Worm (Caenorhabditis elegans) whole organism, L4 larva: ENCODE results near the gene cutl-2.

Experiments
- D1046.2 ChIP-seq: fragments of 200-800 bp; sonication (Bioruptor generic); IDR thresholded peaks from 2 replicates; pipeline ENCODE4 v1.3.6; 2022; ENCODE audit warnings: missing genetic modification characterization, missing compliant biosample characterization
- F10B5.3 ChIP-seq: sonication (generic microtip); optimal IDR thresholded peaks from 2 replicates; lab custom pipeline; 2016; ENCODE audit warnings: mild to moderate bottlenecking, missing genetic modification characterization, missing compliant biosample characterization
- F26F4.8 ChIP-seq: fragments of 200-800 bp; sonication (Bioruptor generic); conservative IDR thresholded peaks from 2 replicates; pipeline ENCODE4 v1.3.6; 2022; ENCODE audit warnings: missing genetic modification characterization, missing compliant biosample characterization
- F44E2.7 ChIP-seq: fragments of 200-800 bp; sonication (Bioruptor generic); IDR thresholded peaks from 2 replicates; pipeline ENCODE4 v2.1.2; 2022; ENCODE audit warnings: missing genetic modification characterization, missing compliant biosample characterization
- F49E8.2 ChIP-seq: sonication (generic microtip); optimal IDR thresholded peaks from 2 replicates; lab custom pipeline; 2016; ENCODE audit warnings: missing compliant biosample characterization, mild to moderate bottlenecking, missing genetic modification characterization, borderline replicate concordance
- T26A8.4 ChIP-seq: fragments of 200-800 bp; sonication (Bioruptor generic); IDR thresholded peaks from 2 replicates; pipeline ENCODE4 v1.3.6; 2022; ENCODE audit warnings: missing genetic modification characterization, missing compliant biosample characterization
- Y105C5A.15 ChIP-seq: fragments of 200-800 bp; sonication (Bioruptor generic); IDR thresholded peaks from 2 replicates; pipeline ENCODE4 v1.3.6; 2022; ENCODE audit warnings: missing genetic modification characterization, missing compliant biosample characterization
- Y48G9A.11 ChIP-seq: fragments of 200-800 bp; sonication (Bioruptor generic); IDR thresholded peaks from 2 replicates; pipeline ENCODE4 v1.3.6; 2022; ENCODE audit warnings: missing genetic modification reagents, missing genetic modification characterization, missing compliant biosample characterization
- ZK337.2 ChIP-seq: fragments of 200-800 bp; sonication (Bioruptor generic); IDR thresholded peaks from 2 replicates; pipeline ENCODE4 v1.3.6; 2022; ENCODE audit warnings: missing genetic modification reagents, missing genetic modification characterization, missing compliant biosample characterization
- aha-1 ChIP-seq: fragments of 150-350 bp; peaks from one replicate; lab custom pipeline; 2014; ENCODE audit warnings: missing biosample characterization, missing genetic modification characterization
- aly-2 ChIP-seq: sonication (generic microtip); optimal IDR thresholded peaks from 2 replicates; lab custom pipeline; 2018; ENCODE audit warnings: missing biosample characterization, missing genetic modification characterization
- attf-4 ChIP-seq: sonication (generic microtip); optimal IDR thresholded peaks from 3 replicates; lab custom pipeline; 2017; ENCODE audit warnings: missing biosample characterization, missing genetic modification characterization
- ceh-20 ChIP-seq: fragments of 200-800 bp; sonication (Bioruptor generic); IDR thresholded peaks from 2 replicates; pipeline ENCODE4 v1.3.6; 2022; ENCODE audit warnings: missing genetic modification reagents, missing genetic modification characterization, missing compliant biosample characterization
- ceh-28 ChIP-seq: fragments of 150-350 bp; optimal IDR thresholded peaks from 2 replicates; lab custom pipeline; 2014; ENCODE audit warnings: missing biosample characterization, missing genetic modification reagents, missing genetic modification characterization
- ceh-62 ChIP-seq: sonication (generic microtip); optimal IDR thresholded peaks from 2 replicates; lab custom pipeline; 2017; ENCODE audit warnings: missing biosample characterization, missing genetic modification characterization
- ces-1 ChIP-seq: fragments of 150-350 bp; sonication (generic microtip); optimal IDR thresholded peaks from 4 replicates; lab custom pipeline; 2014; ENCODE audit warnings: missing biosample characterization, missing genetic modification reagents, missing genetic modification characterization
- cey-2 ChIP-seq: sonication (generic microtip); optimal IDR thresholded peaks from 3 replicates; lab custom pipeline; 2017; ENCODE audit warnings: missing genetic modification characterization, mild to moderate bottlenecking, missing compliant biosample characterization, antibody characterized with exemption, borderline replicate concordance; ENCODE audit not compliant: insufficient read depth
- ctbp-1 ChIP-seq: fragments of 200-800 bp; sonication (Bioruptor generic); IDR thresholded peaks from 2 replicates; pipeline ENCODE4 v1.3.6; 2022; ENCODE audit warnings: missing genetic modification reagents, missing genetic modification characterization, missing compliant biosample characterization
- daf-12 ChIP-seq: fragments of 150-350 bp; optimal IDR thresholded peaks from 2 replicates; lab custom pipeline; 2014; ENCODE audit warnings: missing biosample characterization, missing genetic modification reagents, missing genetic modification characterization
- daf-8 ChIP-seq: fragments of 200-800 bp; sonication (Bioruptor generic); IDR thresholded peaks from 2 replicates; pipeline ENCODE4 v1.3.6; 2022; ENCODE audit warnings: missing genetic modification characterization, missing compliant biosample characterization
- dmd-8 ChIP-seq: fragments of 200-800 bp; sonication (Bioruptor generic); IDR thresholded peaks from 2 replicates; pipeline ENCODE4 v1.3.6; 2022; ENCODE audit warnings: missing genetic modification characterization, missing compliant biosample characterization
- dpl-1 ChIP-seq: fragments of 150-350 bp; optimal IDR thresholded peaks from 2 replicates; lab custom pipeline; 2014; ENCODE audit warnings: missing biosample characterization, missing genetic modification reagents, missing genetic modification characterization
- duxl-1 ChIP-seq: sonication (generic microtip); optimal IDR thresholded peaks from 2 replicates; lab custom pipeline; 2016; ENCODE audit warnings: mild to moderate bottlenecking, missing genetic modification characterization, moderate library complexity, missing compliant biosample characterization; ENCODE audit not compliant: poor library complexity
- egl-27 ChIP-seq: sonication (generic microtip); optimal IDR thresholded peaks from 3 replicates; lab custom pipeline; 2017; ENCODE audit warnings: missing biosample characterization, missing genetic modification reagents, missing genetic modification characterization
- gei-8 ChIP-seq: fragments of 200-800 bp; sonication (Bioruptor generic); optimal IDR thresholded peaks from 2 replicates; lab custom pipeline; 2018; ENCODE audit warnings: mild to moderate bottlenecking, missing genetic modification characterization, missing compliant biosample characterization
- jun-1 ChIP-seq: fragments of 150-350 bp; optimal IDR thresholded peaks from 2 replicates; lab custom pipeline; 2014; ENCODE audit warnings: missing biosample characterization, missing genetic modification reagents, missing genetic modification characterization
- lin-1 ChIP-seq: fragments of 200-800 bp; sonication (Bioruptor generic); IDR thresholded peaks from 2 replicates; pipeline ENCODE4 v1.3.6; 2022; ENCODE audit warnings: missing genetic modification reagents, missing genetic modification characterization, missing compliant biosample characterization
- lin-29 ChIP-seq: fragments of 200-800 bp; sonication (Bioruptor generic); IDR thresholded peaks from 2 replicates; pipeline ENCODE4 v1.3.6; 2022; ENCODE audit warnings: missing genetic modification reagents, missing genetic modification characterization, missing compliant biosample characterization
- lin-39 ChIP-seq: fragments of 150-350 bp; optimal IDR thresholded peaks from 2 replicates; lab custom pipeline; 2014; ENCODE audit warnings: missing biosample characterization, missing genetic modification reagents, missing genetic modification characterization
- lir-3 ChIP-seq: sonication (generic microtip); optimal IDR thresholded peaks from 2 replicates; lab custom pipeline; 2016; ENCODE audit warnings: mild to moderate bottlenecking, missing genetic modification characterization, missing compliant biosample characterization
- madf-5 ChIP-seq, 2 experiments: fragments of 200-800 bp; sonication (Bioruptor generic); IDR thresholded peaks; 2 replicates each; pipeline ENCODE4 v1.3.6; 2022; ENCODE audit warnings: missing compliant biosample characterization in 2 of 2, missing genetic modification characterization in 2 of 2
- madf-9 ChIP-seq: fragments of 200-800 bp; sonication (Bioruptor generic); conservative IDR thresholded peaks from 2 replicates; pipeline ENCODE4 v1.3.6; 2022; ENCODE audit warnings: missing genetic modification reagents, missing genetic modification characterization, missing compliant biosample characterization
- mes-2 ChIP-seq: sonication (generic microtip); optimal IDR thresholded peaks from 2 replicates; lab custom pipeline; 2016; ENCODE audit warnings: missing genotype, mild to moderate bottlenecking, missing genetic modification characterization, missing compliant biosample characterization; ENCODE audit not compliant: poor library complexity, severe bottlenecking
- mxl-2 ChIP-seq: fragments of 200-800 bp; sonication (Bioruptor generic); conservative IDR thresholded peaks from 2 replicates; pipeline ENCODE4 v1.3.6; 2022; ENCODE audit warnings: missing genetic modification reagents, missing genetic modification characterization, missing compliant biosample characterization
- nhr-10 ChIP-seq: fragments of 150-350 bp; optimal IDR thresholded peaks from 2 replicates; lab custom pipeline; 2014; ENCODE audit warnings: missing biosample characterization, missing genetic modification characterization
- nhr-102 ChIP-seq: sonication (generic microtip); optimal IDR thresholded peaks from 2 replicates; lab custom pipeline; 2016; ENCODE audit warnings: mild to moderate bottlenecking, missing genetic modification characterization, moderate library complexity, missing compliant biosample characterization
- nhr-11 ChIP-seq: fragments of 150-350 bp; optimal IDR thresholded peaks from 2 replicates; lab custom pipeline; 2014; ENCODE audit warnings: missing biosample characterization, missing genetic modification characterization
- nhr-111 ChIP-seq: fragments of 200-800 bp; sonication (Bioruptor generic); optimal IDR thresholded peaks from 2 replicates; lab custom pipeline; 2018; ENCODE audit warnings: mild to moderate bottlenecking, missing genetic modification characterization, missing compliant biosample characterization
- nhr-25 ChIP-seq: sonication (generic microtip); optimal IDR thresholded peaks from 2 replicates; lab custom pipeline; 2017; ENCODE audit warnings: missing genetic modification characterization, mild to moderate bottlenecking, missing compliant biosample characterization, antibody characterized with exemption, moderate library complexity, borderline replicate concordance; ENCODE audit not compliant: insufficient read depth
- nhr-41 ChIP-seq: fragments of 200-800 bp; sonication (Bioruptor generic); IDR thresholded peaks from 2 replicates; pipeline ENCODE4 v1.3.6; 2022; ENCODE audit warnings: missing genetic modification reagents, missing genetic modification characterization, missing compliant biosample characterization
- nhr-77 ChIP-seq: fragments of 150-350 bp; optimal IDR thresholded peaks from 2 replicates; lab custom pipeline; 2014; ENCODE audit warnings: missing biosample characterization, missing genetic modification characterization
- saeg-2 ChIP-seq: fragments of 200-800 bp; sonication (Bioruptor generic); IDR thresholded peaks from 2 replicates; pipeline ENCODE4 v1.3.6; 2022; ENCODE audit warnings: missing genetic modification reagents, missing genetic modification characterization, missing compliant biosample characterization
- set-16 ChIP-seq: fragments of 200-800 bp; sonication (Bioruptor generic); IDR thresholded peaks from 2 replicates; pipeline ENCODE4 v1.3.6; 2022; ENCODE audit warnings: missing genetic modification reagents, missing genetic modification characterization, missing compliant biosample characterization
- skn-1 ChIP-seq: fragments of 150-350 bp; optimal IDR thresholded peaks from 2 replicates; lab custom pipeline; 2014; ENCODE audit warnings: missing biosample characterization, missing genetic modification characterization
- spr-1 ChIP-seq: sonication (generic microtip); optimal IDR thresholded peaks from 2 replicates; lab custom pipeline; 2016; ENCODE audit warnings: mild to moderate bottlenecking, missing genetic modification characterization, missing compliant biosample characterization
- spr-3 ChIP-seq: fragments of 200-800 bp; sonication (Bioruptor generic); optimal IDR thresholded peaks from 2 replicates; lab custom pipeline; 2018; ENCODE audit warnings: mild to moderate bottlenecking, missing genetic modification characterization, missing compliant biosample characterization
- tag-97 ChIP-seq: fragments of 200-800 bp; sonication (Bioruptor generic); IDR thresholded peaks from 2 replicates; pipeline ENCODE4 v1.3.6; 2022; ENCODE audit warnings: missing genetic modification characterization, missing compliant biosample characterization
- tra-1 ChIP-seq: fragments of 200-800 bp; sonication (Bioruptor generic); IDR thresholded peaks from 2 replicates; pipeline ENCODE4 v1.3.6; 2022; ENCODE audit warnings: missing genetic modification reagents, missing genetic modification characterization, missing compliant biosample characterization
- unc-130 ChIP-seq: sonication (generic microtip); optimal IDR thresholded peaks from 2 replicates; lab custom pipeline; 2016; ENCODE audit warnings: missing genetic modification reagents, missing genetic modification characterization, missing compliant biosample characterization
- zfp-2 ChIP-seq: sonication (generic microtip); optimal IDR thresholded peaks from 2 replicates; lab custom pipeline; 2016; ENCODE audit warnings: mild to moderate bottlenecking, missing genetic modification characterization, missing compliant biosample characterization
- zfp-3 ChIP-seq: fragments of 200-800 bp; sonication (Bioruptor generic); conservative IDR thresholded peaks from 2 replicates; pipeline ENCODE4 v1.3.6; 2022; ENCODE audit warnings: missing genetic modification reagents, missing genetic modification characterization, missing compliant biosample characterization
- zip-11 ChIP-seq: fragments of 200-800 bp; sonication (Bioruptor generic); IDR thresholded peaks from 2 replicates; pipeline ENCODE4 v1.3.6; 2022; ENCODE audit warnings: missing genetic modification characterization, missing compliant biosample characterization

Gene cutl-2

ce11 chrII:9686663-9687193 lies 37.7 kb downstream of the cutl-2 start, which contains the start of gene ZK1320.9 (continued):
- TF ChIP-seq mes-2 (tag; lab: Kevin White, UChicago) (no peak), nhr-11 (tag; lab: Kevin White, UChicago) (peak; percentile 75), ces-1 (GFP tag; lab: Kevin White, UChicago) (no peak), nhr-111 (GFP tag; lab: Kevin White, UChicago) (no peak), dmd-8 (GFP tag; lab: Robert Waterston, UW) (no peak), lin-39 (no peak), nhr-102 (tag; lab: Kevin White, UChicago) (no peak), zfp-2 (tag; lab: Kevin White, UChicago) (no peak), daf-8 (GFP tag; lab: Robert Waterston, UW) (no peak), nhr-77 (tag; lab: Kevin White, UChicago) (peak; percentile 67), lin-1 (GFP tag; lab: Robert Waterston, UW) (no peak), Y48G9A.11 (peak; percentile 52; the same call in 1 of the 2 replicates), zfp-3 (GFP tag; lab: Robert Waterston, UW) (no peak), madf-5 (GFP tag; IDR thresholded peaks at IDR 0.05; lab: Robert Waterston, UW) (no peak), F10B5.3 (tag; lab: Kevin White, UChicago) (no peak), D1046.2 (no peak), aha-1 (tag; lab: Kevin White, UChicago) (no peak), ceh-28 (tag; lab: Kevin White, UChicago) (no peak), ctbp-1 (GFP tag; lab: Robert Waterston, UW) (no peak), F26F4.8 (GFP tag; lab: Robert Waterston, UW) (no peak), cey-2 (tag; lab: Kevin White, UChicago) (no peak), lir-3 (no peak), egl-27 (no peak), nhr-25 (tag; lab: Kevin White, UChicago) (no peak), Y105C5A.15 (GFP tag; lab: Robert Waterston, UW) (no peak), madf-9 (no peak), daf-12 (no peak), F49E8.2 (tag; lab: Kevin White, UChicago) (no peak), T26A8.4 (GFP tag; lab: Robert Waterston, UW) (no peak), unc-130 (GFP tag; lab: Kevin White, UChicago) (no peak), attf-4 (no peak), saeg-2 (GFP tag; lab: Robert Waterston, UW) (no peak), mxl-2 (GFP tag; lab: Robert Waterston, UW) (no peak), gei-8 (GFP tag; lab: Kevin White, UChicago) (no peak), skn-1 (tag; lab: Kevin White, UChicago) (no peak), F44E2.7 (GFP tag; lab: Robert Waterston, UW) (no peak), aly-2 (no peak), spr-3 (GFP tag; lab: Kevin White, UChicago) (no peak), tag-97 (no peak), nhr-41 (GFP tag; lab: Robert Waterston, UW) (no peak), set-16 (GFP tag; lab: Robert Waterston, UW) (no peak), nhr-10 (tag; lab: Kevin White, UChicago) (peak; percentile 9), dpl-1 (GFP tag; lab: Kevin White, UChicago) (peak; percentile 23), zip-11 (no peak), spr-1 (tag; lab: Kevin White, UChicago) (no peak), duxl-1 (tag; lab: Kevin White, UChicago) (no peak), jun-1 (no peak), ZK337.2 (GFP tag; lab: Robert Waterston, UW) (no peak), ceh-20 (GFP tag; lab: Robert Waterston, UW) (no peak), lin-29 (GFP tag; lab: Robert Waterston, UW) (no peak), ceh-62 (tag; lab: Kevin White, UChicago) (no peak), tra-1 (no peak)
